Worm (Caenorhabditis elegans) whole organism, young adult: ENCODE results near the gene H28G03.2.

Source experiments
- F33H1.4 ChIP-seq: fragments of 200-800 bp; sonication (Bioruptor generic); IDR thresholded peaks from 2 replicates; pipeline ENCODE4 v1.3.6; 2022; ENCODE audit warnings: missing genetic modification reagents, missing genetic modification characterization, missing compliant biosample characterization
- lin-26 ChIP-seq: fragments of 200-800 bp; sonication (Bioruptor generic); IDR thresholded peaks from 2 replicates; pipeline ENCODE4 v1.3.6; 2022; ENCODE audit warnings: missing genetic modification reagents, missing genetic modification characterization, missing compliant biosample characterization
- lin-54 ChIP-seq: fragments of 200-800 bp; sonication (Bioruptor generic); optimal IDR thresholded peaks from 2 replicates; lab custom pipeline; 2018; ENCODE audit warnings: mild to moderate bottlenecking, missing genetic modification characterization, missing compliant biosample characterization
- madf-10 ChIP-seq: sonication (generic microtip); optimal IDR thresholded peaks from 2 replicates; lab custom pipeline; 2016; ENCODE audit warnings: mild to moderate bottlenecking, missing genetic modification characterization, missing compliant biosample characterization
- pha-4 ChIP-seq: fragments of 150-350 bp; sonication (generic microtip); optimal IDR thresholded peaks from 2 replicates; lab custom pipeline; 2014; ENCODE audit warnings: missing biosample characterization, missing genetic modification reagents, missing genetic modification characterization
- rpc-1 ChIP-seq, 2 experiments: fragments of 150-350 bp in 1 of 2; sonication (generic microtip) in 1 of 2; optimal IDR thresholded peaks; 2 replicates each; lab custom pipeline; 2014 to 2018; ENCODE audit warnings: missing biosample characterization in 1 of 2, missing genetic modification characterization in 1 of 2, missing genetic modification reagents in 1 of 2, missing genotype in 1 of 2
- snpc-4 ChIP-seq, 5 experiments: fragments of 150-350 bp in 1 of 5; sonication (generic microtip) in 4 of 5; optimal IDR thresholded peaks; 2 replicates each; lab custom pipeline; 2014 to 2018; ENCODE audit warnings: missing genetic modification characterization in 5 of 5, missing biosample characterization in 3 of 5, antibody characterized with exemption in 2 of 5, mild to moderate bottlenecking in 2 of 5, missing compliant biosample characterization in 2 of 5, missing genotype in 2 of 5, moderate library complexity in 2 of 5, missing genetic modification reagents in 1 of 5
- ztf-26 ChIP-seq: sonication (generic microtip); optimal IDR thresholded peaks from 2 replicates; lab custom pipeline; 2017; ENCODE audit warnings: missing genetic modification characterization, missing compliant biosample characterization

DNA sequence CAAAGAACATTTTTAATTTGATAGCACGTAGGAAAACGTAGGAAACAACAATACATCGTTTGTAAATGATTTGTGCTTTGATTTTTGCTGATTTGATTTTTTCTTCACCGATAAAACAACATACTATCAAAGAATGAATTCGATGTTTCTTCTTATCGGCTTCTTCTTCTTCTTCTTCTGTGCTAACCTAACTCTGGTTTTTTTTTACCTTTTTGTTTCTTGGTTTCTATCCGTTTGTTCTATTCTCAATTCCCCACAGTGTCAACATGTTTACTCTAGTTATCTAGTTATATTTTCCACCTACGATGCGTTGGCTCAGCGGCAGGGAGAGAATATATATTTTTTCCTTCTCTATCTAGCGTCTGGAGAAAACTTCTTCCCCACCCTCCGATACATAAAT, 2.3 kb downstream of the H28G03.2 start:
- TF ChIP-seq snpc-4 (GFP tag; optimal IDR thresholded peaks at IDR 0.05; lab: Kevin White, UChicago) (no peak), snpc-4 (tag; optimal IDR thresholded peaks at IDR 0.05; lab: Kevin White, UChicago) (no peak), F33H1.4 (GFP tag; lab: Robert Waterston, UW) (no peak), rpc-1 (optimal IDR thresholded peaks at IDR 0.05; lab: Kevin White, UChicago) (no peak), rpc-1 (tag; optimal IDR thresholded peaks at IDR 0.05; lab: Kevin White, UChicago) (no peak), ztf-26 (tag; lab: Kevin White, UChicago) (no peak), lin-54 (no peak), madf-10 (no peak), lin-26 (no peak), pha-4 (tag; lab: Kevin White, UChicago) (no peak)
